Worm (Caenorhabditis elegans) whole organism, L2 larva: ENCODE results near the gene F46E10.18.

Source experiments
- alr-1 ChIP-seq: fragments of 150-350 bp; optimal IDR thresholded peaks from 2 replicates; lab custom pipeline; 2014; ENCODE audit warnings: missing biosample characterization, missing genetic modification characterization
- aly-2 ChIP-seq: fragments of 150-350 bp; optimal IDR thresholded peaks from 2 replicates; lab custom pipeline; 2014; ENCODE audit warnings: missing biosample characterization, missing genetic modification characterization
- ama-1 ChIP-seq: fragments of 150-350 bp; optimal IDR thresholded peaks from 2 replicates; lab custom pipeline; 2018; ENCODE audit warnings: inconsistent platforms
- blmp-1 ChIP-seq: sonication (generic microtip); optimal IDR thresholded peaks from 2 replicates; lab custom pipeline; 2017; ENCODE audit warnings: missing genetic modification characterization, mild to moderate bottlenecking, missing compliant biosample characterization, antibody characterized with exemption, moderate library complexity; ENCODE audit not compliant: insufficient read depth
- elt-1 ChIP-seq: fragments of 150-350 bp; optimal IDR thresholded peaks from 2 replicates; lab custom pipeline; 2014; ENCODE audit warnings: missing biosample characterization, missing genetic modification characterization
- lin-13 ChIP-seq: fragments of 150-350 bp; optimal IDR thresholded peaks from 2 replicates; lab custom pipeline; 2014; ENCODE audit warnings: missing biosample characterization, missing genetic modification reagents, missing genetic modification characterization
- mbf-1 ChIP-seq: sonication (generic microtip); optimal IDR thresholded peaks from 2 replicates; lab custom pipeline; 2017; ENCODE audit warnings: missing biosample characterization, missing genetic modification characterization
- mdl-1 ChIP-seq, 2 experiments: fragments of 150-350 bp in 1 of 2; sonication (generic microtip) in 1 of 2; optimal IDR thresholded peaks; 2 replicates each; lab custom pipeline; 2017; ENCODE audit warnings: missing biosample characterization in 2 of 2, missing genetic modification characterization in 2 of 2
- nhr-6 ChIP-seq: fragments of 150-350 bp; optimal IDR thresholded peaks from 2 replicates; lab custom pipeline; 2014; ENCODE audit warnings: missing biosample characterization, missing genetic modification characterization
- ztf-11 ChIP-seq: sonication (generic microtip); optimal IDR thresholded peaks from 2 replicates; lab custom pipeline; 2017; ENCODE audit warnings: missing biosample characterization, missing genetic modification characterization
- ztf-4 ChIP-seq: fragments of 150-350 bp; optimal IDR thresholded peaks from 2 replicates; lab custom pipeline; 2014; ENCODE audit warnings: missing biosample characterization, missing genetic modification characterization

ce11 chrV:6546450-6547171 lies 25.8 kb downstream of the F46E10.18 start, which contains the start of gene dre-1:
- TF ChIP-seq lin-13 (GFP tag; lab: Kevin White, UChicago), result no peak
- TF ChIP-seq ztf-11, result no peak
- TF ChIP-seq mdl-1 (tag; optimal IDR thresholded peaks at IDR 0.05; lab: Kevin White, UChicago), result no peak
- no peak for TF ChIP-seq elt-1 (tag; lab: Kevin White, UChicago)
- TF ChIP-seq aly-2 (tag; lab: Kevin White, UChicago), result no peak
- TF ChIP-seq blmp-1, result no peak
- no peak for TF ChIP-seq nhr-6 (tag; lab: Kevin White, UChicago)
- TF ChIP-seq mbf-1 (tag; lab: Kevin White, UChicago), result no peak
- TF ChIP-seq alr-1 (tag; lab: Kevin White, UChicago), result no peak
- TF ChIP-seq ztf-4 (tag; lab: Kevin White, UChicago), result no peak
- no peak for TF ChIP-seq ama-1 (lab: Kevin White, UChicago)
